Worm (Caenorhabditis elegans): ENCODE results near the gene C27D8.3.

DNA sequence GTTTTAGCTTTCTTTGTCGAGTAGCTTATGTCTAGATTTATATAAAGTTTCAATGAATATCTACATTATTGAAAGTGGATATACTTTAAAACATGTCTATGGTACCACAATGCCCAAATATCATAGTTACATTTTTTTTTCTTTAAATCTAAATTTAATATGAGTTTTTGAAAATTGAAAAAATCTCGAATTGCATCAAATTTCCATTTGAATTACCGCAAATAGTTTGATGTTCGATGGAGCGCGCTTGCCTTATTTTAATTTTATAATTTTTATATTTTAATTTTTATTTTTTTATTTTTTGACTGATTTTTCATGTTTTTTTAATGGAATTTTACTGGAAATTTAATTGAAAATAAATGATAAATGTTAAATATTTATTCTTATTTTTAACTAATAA, 36.8 kb downstream of the C27D8.3 start, which contains the start of gene T23B5.4:
- TF ChIP-seq madf-2 (tag; optimal IDR thresholded peaks at IDR 0.05) = no peak
- no peak for TF ChIP-seq ama-1 (optimal IDR thresholded peaks at IDR 0.05)
- no peak for TF ChIP-seq pros-1 (tag; optimal IDR thresholded peaks at IDR 0.05)
- no peak for TF ChIP-seq fkh-10 (GFP tag; optimal IDR thresholded peaks at IDR 0.05)
- TF ChIP-seq hlh-6 (tag; optimal IDR thresholded peaks at IDR 0.05) = no peak
- TF ChIP-seq ets-4 (tag; optimal IDR thresholded peaks at IDR 0.05) = no peak
- TF ChIP-seq sdc-2 (tag; optimal IDR thresholded peaks at IDR 0.05) = no peak
- TF ChIP-seq Y22D7AL.16 (tag; optimal IDR thresholded peaks at IDR 0.05) = no peak
- TF ChIP-seq rnt-1 (tag; optimal IDR thresholded peaks at IDR 0.05) = no peak
- no peak for TF ChIP-seq K09A11.1 (tag; optimal IDR thresholded peaks at IDR 0.05; ENCODE audit: insufficient read depth)
- TF ChIP-seq elt-2 (tag; optimal IDR thresholded peaks at IDR 0.05) = no peak
- no peak for TF ChIP-seq pqm-1 (tag; optimal IDR thresholded peaks at IDR 0.05)
- TF ChIP-seq ceh-30 (tag; optimal IDR thresholded peaks at IDR 0.05) = no peak
